Fruit fly (Drosophila melanogaster): ENCODE data around the gene CG34376.

Gene CG34376

DNA sequence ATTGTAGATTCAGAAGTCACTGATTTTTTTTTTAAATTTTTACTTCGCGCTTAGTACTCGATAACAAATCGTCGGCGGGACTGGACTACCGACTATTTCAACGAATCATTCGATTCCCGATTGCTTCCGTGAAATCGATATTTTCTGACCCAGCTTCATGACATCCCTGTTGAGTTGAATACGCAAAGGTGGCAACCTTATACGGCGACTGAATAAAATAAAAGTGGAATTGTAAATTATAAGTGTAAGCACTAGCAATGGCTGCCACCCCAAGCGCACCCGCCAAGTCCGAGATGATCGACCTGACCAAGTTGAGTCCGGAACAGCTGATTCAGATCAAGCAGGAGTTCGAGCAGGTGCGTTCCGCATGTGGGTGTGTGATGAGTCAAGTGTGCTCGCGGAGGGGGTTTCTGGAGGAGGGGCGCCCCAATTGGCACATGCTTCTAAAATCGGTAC lies 39.2 kb downstream of the CG34376 start, which contains the start of gene Pfdn5 (continued):
- TF ChIP-seq zen2 (GFP tag; IDR thresholded peaks at IDR 0.05; ENCODE audit: partially characterized antibody) (peak; percentile 70), oc (tag; optimal IDR thresholded peaks at IDR 0.05) (no peak), CG3726 (GFP tag; IDR thresholded peaks at IDR 0.05) (no peak), Kr (GFP tag; optimal IDR thresholded peaks at IDR 0.05) (no peak), Abd-B (GFP tag; optimal IDR thresholded peaks at IDR 0.05) (no peak), CG4854 (GFP tag; optimal IDR thresholded peaks at IDR 0.05) (no peak), en (GFP tag; optimal IDR thresholded peaks at IDR 0.05) (no peak), sens-2 (GFP tag; IDR thresholded peaks at IDR 0.05) (no peak), CG10959 (GFP tag; IDR thresholded peaks at IDR 0.05) (no peak), CG1233 (GFP tag; optimal IDR thresholded peaks at IDR 0.05) (no peak), eyg (GFP tag; optimal IDR thresholded peaks at IDR 0.05) (no peak), bsh (GFP tag; optimal IDR thresholded peaks at IDR 0.05) (no peak), Mes4 (GFP tag; optimal IDR thresholded peaks at IDR 0.05) (no peak), CG2202 (tag; optimal IDR thresholded peaks at IDR 0.05) (no peak), CG2712 (tag; optimal IDR thresholded peaks at IDR 0.05) (no peak), Ptx1 (GFP tag; IDR thresholded peaks at IDR 0.05) (no peak), sd (tag; optimal IDR thresholded peaks at IDR 0.05) (no peak), Blimp-1 (GFP tag; optimal IDR thresholded peaks at IDR 0.05) (no peak), mld (GFP tag; IDR thresholded peaks at IDR 0.05; ENCODE audit: partially characterized antibody) (peak; percentile 87), klu (GFP tag; IDR thresholded peaks at IDR 0.05) (no peak), bigmax (GFP tag; optimal IDR thresholded peaks at IDR 0.05) (peak; percentile 15), CrebB (tag; optimal IDR thresholded peaks at IDR 0.05) (no peak), Bgb (GFP tag; IDR thresholded peaks at IDR 0.05; ENCODE audit: partially characterized antibody) (peak; percentile 91), CG7987 (GFP tag; optimal IDR thresholded peaks at IDR 0.05) (no peak), Doc2 (GFP tag; IDR thresholded peaks at IDR 0.05) (no peak), D19A (tag; optimal IDR thresholded peaks at IDR 0.05) (no peak), B-H1 (GFP tag; IDR thresholded peaks at IDR 0.05) (no peak), CG10209 (GFP tag; optimal IDR thresholded peaks at IDR 0.05) (no peak), Spps (tag; optimal IDR thresholded peaks at IDR 0.05) (no peak), CG2875 (GFP tag; optimal IDR thresholded peaks at IDR 0.05) (no peak), kah (GFP tag; optimal IDR thresholded peaks at IDR 0.05) (no peak), unc-4 (GFP tag; IDR thresholded peaks at IDR 0.05; ENCODE audit: partially characterized antibody) (peak; percentile 78), CG11456 (GFP tag; IDR thresholded peaks at IDR 0.05) (no peak), wor (GFP tag; IDR thresholded peaks at IDR 0.05) (no peak), Pdp1 (GFP tag; optimal IDR thresholded peaks at IDR 0.05) (no peak), disco-r (GFP tag; optimal IDR thresholded peaks at IDR 0.05) (no peak), lab (GFP tag; optimal IDR thresholded peaks at IDR 0.05) (no peak), CG8944 (GFP tag; optimal IDR thresholded peaks at IDR 0.05) (no peak), CG9609 (GFP tag; optimal IDR thresholded peaks at IDR 0.05) (no peak), gsb (GFP tag; IDR thresholded peaks at IDR 0.05) (no peak), pnt (GFP tag; optimal IDR thresholded peaks at IDR 0.05) (no peak), zfh1 (GFP tag; IDR thresholded peaks at IDR 0.05) (no peak), yki (optimal IDR thresholded peaks at IDR 0.05) (no peak), Sox102F (GFP tag; optimal IDR thresholded peaks at IDR 0.05) (no peak), nerfin-1 (tag; optimal IDR thresholded peaks at IDR 0.05) (no peak), ranshi (GFP tag; IDR thresholded peaks at IDR 0.05) (no peak), CG6272 (GFP tag; IDR thresholded peaks at IDR 0.05) (no peak), CG10147 (GFP tag; optimal IDR thresholded peaks at IDR 0.05) (no peak), Sin3A (optimal IDR thresholded peaks at IDR 0.05) (peak; percentile 44), CG4404 (GFP tag; IDR thresholded peaks at IDR 0.05) (no peak), CG8765 (GFP tag; IDR thresholded peaks at IDR 0.05) (no peak), Hand (GFP tag; optimal IDR thresholded peaks at IDR 0.05) (no peak)
